Worm (Caenorhabditis elegans): ENCODE data around the gene tut-1.

ce11 chrIV:157809-158208, 36.3 kb upstream of the tut-1 start, which contains the start of gene gegf-1:
- TF ChIP-seq ama-1 (optimal IDR thresholded peaks at IDR 0.05): no peak
- no peak for TF ChIP-seq fos-1 (tag; optimal IDR thresholded peaks at IDR 0.05)
- TF ChIP-seq unc-130 (tag; optimal IDR thresholded peaks at IDR 0.05): no peak
- no peak for TF ChIP-seq elt-2 (tag; optimal IDR thresholded peaks at IDR 0.05)
- TF ChIP-seq zag-1 (tag; optimal IDR thresholded peaks at IDR 0.05): no peak
- no peak for TF ChIP-seq rnt-1 (tag; optimal IDR thresholded peaks at IDR 0.05)
- no peak for TF ChIP-seq mab-9 (GFP tag; IDR thresholded peaks at IDR 0.05)
